Worm (Caenorhabditis elegans): ENCODE results near the gene str-78.

Gene str-78

DNA sequence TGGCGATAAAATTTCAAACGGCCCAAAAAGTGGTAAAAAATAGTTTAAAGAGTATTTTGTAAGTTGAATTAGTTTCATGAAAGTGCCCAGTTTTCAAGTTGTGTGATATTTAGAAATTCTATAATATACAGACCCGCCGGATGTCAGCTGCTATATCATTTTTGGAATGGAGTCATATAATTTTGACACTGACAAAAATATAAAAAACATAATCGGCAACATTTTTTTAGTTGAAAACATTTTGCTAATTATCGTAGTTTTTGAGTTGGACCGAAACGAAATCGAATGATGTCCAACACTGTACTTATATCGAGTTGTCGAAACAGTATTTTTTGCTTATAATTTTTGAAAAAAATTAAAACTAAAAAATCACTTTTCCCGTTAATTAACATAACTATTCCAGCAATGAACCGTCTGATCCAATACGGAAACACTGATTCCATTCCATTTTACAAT, 43.8 kb downstream of the str-78 start, which contains the start of gene srt-44:
srt-44 (plus strand) TSS at position 406 of the 456 bp plus-strand sequence.
- TF ChIP-seq pha-4 (tag; optimal IDR thresholded peaks at IDR 0.05), result no peak
- TF ChIP-seq C08G9.2 (tag; optimal IDR thresholded peaks at IDR 0.05), result no peak
- no peak for TF ChIP-seq ceh-6 (GFP tag; optimal IDR thresholded peaks at IDR 0.05)
- no peak for TF ChIP-seq K02D7.2 (tag; optimal IDR thresholded peaks at IDR 0.05)
- no peak for TF ChIP-seq dve-1 (tag; optimal IDR thresholded peaks at IDR 0.05)
- TF ChIP-seq K09A11.1 (tag; optimal IDR thresholded peaks at IDR 0.05; ENCODE audit: insufficient read depth), result no peak
- TF ChIP-seq tbx-2 (tag; optimal IDR thresholded peaks at IDR 0.05), result no peak
- TF ChIP-seq ceh-45 (GFP tag; IDR thresholded peaks at IDR 0.05), result no peak
- TF ChIP-seq ets-4 (tag; optimal IDR thresholded peaks at IDR 0.05), result no peak
- TF ChIP-seq nhr-232 (tag; optimal IDR thresholded peaks at IDR 0.05), result no peak
- TF ChIP-seq madf-2 (tag; optimal IDR thresholded peaks at IDR 0.05), result no peak
- no peak for TF ChIP-seq npax-4 (tag; optimal IDR thresholded peaks at IDR 0.05)

DNA sequence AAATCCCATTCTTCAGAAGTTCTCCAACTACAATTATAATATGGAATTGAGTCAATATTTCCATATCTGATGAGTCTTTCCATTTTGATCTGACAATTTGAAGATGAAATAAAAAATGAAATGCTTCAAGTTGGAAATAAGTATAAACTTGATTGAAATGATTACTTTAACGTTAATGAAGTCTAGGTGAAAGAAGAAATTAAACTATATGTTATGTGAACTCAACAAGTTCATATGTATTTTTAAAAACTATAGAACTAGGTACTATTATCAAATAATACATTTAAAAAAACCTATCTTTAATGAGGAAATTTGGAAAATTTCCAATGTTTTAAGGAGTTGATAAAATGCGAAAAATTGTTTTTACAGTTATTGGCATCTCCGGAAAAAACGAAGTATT, 48.7 kb downstream of the str-78 start, which contains the start of gene srt-49:
srt-49 (minus strand) TSS at position 101 of the 400 bp plus-strand sequence.
- TF ChIP-seq gmeb-2 (tag; optimal IDR thresholded peaks at IDR 0.05) (no peak), rnt-1 (tag; optimal IDR thresholded peaks at IDR 0.05) (no peak), tbx-7 (tag; optimal IDR thresholded peaks at IDR 0.05) (no peak), hlh-8 (tag; optimal IDR thresholded peaks at IDR 0.05) (no peak), eyg-1 (tag; optimal IDR thresholded peaks at IDR 0.05) (no peak), sox-4 (tag; optimal IDR thresholded peaks at IDR 0.05) (no peak), K02D7.2 (tag; optimal IDR thresholded peaks at IDR 0.05) (no peak), ceh-30 (tag; optimal IDR thresholded peaks at IDR 0.05) (no peak), ceh-31 (tag; optimal IDR thresholded peaks at IDR 0.05) (no peak), K09A11.1 (tag; optimal IDR thresholded peaks at IDR 0.05; ENCODE audit: insufficient read depth) (no peak)
